Worm (Caenorhabditis elegans) whole organism, late embryonic: ENCODE measurements around the gene ugt-57.

Experiments used
- ceh-14 ChIP-seq: sonication (generic microtip); optimal IDR thresholded peaks from 2 replicates; lab custom pipeline; 2016; ENCODE audit warnings: missing genotype, missing genetic modification characterization, missing compliant biosample characterization
- ceh-31 ChIP-seq: sonication (generic microtip); optimal IDR thresholded peaks from 2 replicates; lab custom pipeline; 2016; ENCODE audit warnings: missing genetic modification characterization, missing compliant biosample characterization
- unc-42 ChIP-seq: sonication (generic microtip); optimal IDR thresholded peaks from 2 replicates; lab custom pipeline; 2016; ENCODE audit warnings: missing genotype, missing genetic modification characterization, missing compliant biosample characterization

ugt-57 gene

ce11 chrX:7040760-7041159 is 49.2 kb downstream of the ugt-57 start:
- TF ChIP-seq unc-42 (tag; lab: Kevin White, UChicago) (peak; percentile 100), ceh-14 (tag; lab: Kevin White, UChicago) (no peak), ceh-31 (tag; lab: Kevin White, UChicago) (peak; percentile 29)
